Fruit fly (Drosophila melanogaster) whole organism, prepupa: ENCODE results near the gene CG7766.

Source experiments
- Blimp-1 ChIP-seq: fragments of 200-800 bp; sonication (Bioruptor generic); optimal IDR thresholded peaks from 3 replicates; lab custom pipeline; 2017; ENCODE audit warnings: missing biosample characterization, missing genetic modification characterization, mild to moderate bottlenecking, moderate library complexity, missing genetic modification reagents
- CG10631 ChIP-seq: fragments of 200-800 bp; sonication (Bioruptor generic); optimal IDR thresholded peaks from 2 replicates; lab custom pipeline; 2016; ENCODE audit warnings: missing biosample characterization, missing genetic modification characterization
- CG11294 ChIP-seq: fragments of 200-800 bp; sonication (Bioruptor generic); IDR thresholded peaks from 2 replicates; pipeline ENCODE4 v1.3.6; 2022; ENCODE audit warnings: missing biosample characterization, missing genetic modification characterization
- CG11762 ChIP-seq: fragments of 200-800 bp; sonication (Bioruptor generic); optimal IDR thresholded peaks from 3 replicates; lab custom pipeline; 2016; ENCODE audit warnings: missing biosample characterization, missing genetic modification characterization; ENCODE audit not compliant: insufficient read depth
- CG11902 ChIP-seq: fragments of 200-800 bp; sonication (Bioruptor generic); optimal IDR thresholded peaks from 3 replicates; lab custom pipeline; 2016; ENCODE audit warnings: missing biosample characterization, missing genetic modification characterization
- CG16779 ChIP-seq: fragments of 200-800 bp; sonication (Bioruptor generic); optimal IDR thresholded peaks from 3 replicates; lab custom pipeline; 2017; ENCODE audit warnings: missing biosample characterization, mild to moderate bottlenecking, missing genetic modification characterization
- CG3032 ChIP-seq: fragments of 200-800 bp; optimal IDR thresholded peaks from 2 replicates; lab custom pipeline; 2019; ENCODE audit warnings: missing biosample characterization, mild to moderate bottlenecking, missing genetic modification characterization, moderate library complexity
- CG31627 ChIP-seq: fragments of 200-800 bp; sonication (Bioruptor generic); optimal IDR thresholded peaks from 3 replicates; lab custom pipeline; 2016; ENCODE audit warnings: missing biosample characterization, missing genetic modification characterization
- CG32006 ChIP-seq: fragments of 200-800 bp; sonication (Bioruptor generic); optimal IDR thresholded peaks from 3 replicates; lab custom pipeline; 2017; ENCODE audit warnings: missing biosample characterization, mild to moderate bottlenecking, missing genetic modification characterization
- CG34406 ChIP-seq: fragments of 200-800 bp; sonication (Bioruptor generic); optimal IDR thresholded peaks from 3 replicates; lab custom pipeline; 2016; ENCODE audit warnings: missing biosample characterization, missing genetic modification characterization
- CG3919 ChIP-seq: fragments of 200-800 bp; sonication (Bioruptor generic); optimal IDR thresholded peaks from 3 replicates; lab custom pipeline; 2016; ENCODE audit warnings: missing biosample characterization, missing genetic modification characterization
- CG4318 ChIP-seq: fragments of 200-800 bp; sonication (Bioruptor generic); optimal IDR thresholded peaks from 3 replicates; lab custom pipeline; 2017; ENCODE audit warnings: missing biosample characterization, mild to moderate bottlenecking, missing genetic modification characterization
- CG6276 ChIP-seq: fragments of 200-800 bp; sonication (Bioruptor generic); optimal IDR thresholded peaks from 2 replicates; lab custom pipeline; 2017; ENCODE audit warnings: missing biosample characterization, mild to moderate bottlenecking, missing genetic modification characterization
- CG6808 ChIP-seq: fragments of 200-800 bp; sonication (Bioruptor generic); optimal IDR thresholded peaks from 3 replicates; lab custom pipeline; 2017; ENCODE audit warnings: missing biosample characterization, missing genetic modification characterization, mild to moderate bottlenecking, moderate library complexity, missing genetic modification reagents
- CG6854 ChIP-seq: fragments of 200-800 bp; sonication (Bioruptor generic); optimal IDR thresholded peaks from 2 replicates; lab custom pipeline; 2017; ENCODE audit warnings: missing biosample characterization, mild to moderate bottlenecking, missing genetic modification characterization
- CG7368 ChIP-seq: fragments of 200-800 bp; sonication (Bioruptor generic); optimal IDR thresholded peaks from 3 replicates; lab custom pipeline; 2016; ENCODE audit warnings: missing biosample characterization, missing genetic modification characterization
- CG8119 ChIP-seq: fragments of 200-800 bp; sonication (Bioruptor generic); IDR thresholded peaks from 3 replicates; pipeline ENCODE4 v1.3.6; 2022; ENCODE audit warnings: missing biosample characterization, missing genetic modification characterization
- CG8319 ChIP-seq: fragments of 200-800 bp; sonication (Bioruptor generic); optimal IDR thresholded peaks from 3 replicates; lab custom pipeline; 2016; ENCODE audit warnings: missing biosample characterization, missing genetic modification characterization
- CG9139 ChIP-seq: fragments of 200-800 bp; sonication (Bioruptor generic); optimal IDR thresholded peaks from 3 replicates; lab custom pipeline; 2017; ENCODE audit warnings: missing biosample characterization, mild to moderate bottlenecking, missing genetic modification characterization
- Eip75B ChIP-seq: fragments of 200-800 bp; sonication (Bioruptor generic); optimal IDR thresholded peaks from 3 replicates; lab custom pipeline; 2016; ENCODE audit warnings: missing biosample characterization, missing genetic modification characterization
- Eip78C ChIP-seq: fragments of 200-800 bp; sonication (Bioruptor generic); peaks from one replicate; lab custom pipeline; 2016; ENCODE audit warnings: missing biosample characterization, missing genetic modification characterization
- Eip93F ChIP-seq: fragments of 200-800 bp; sonication (Bioruptor generic); optimal IDR thresholded peaks from 2 replicates; lab custom pipeline; 2016; ENCODE audit warnings: missing biosample characterization, mild to moderate bottlenecking, missing genetic modification characterization
- Ets21C ChIP-seq: fragments of 200-800 bp; sonication (Bioruptor generic); optimal IDR thresholded peaks from 3 replicates; lab custom pipeline; 2016; ENCODE audit warnings: missing biosample characterization, missing genetic modification characterization
- Ets96B ChIP-seq: fragments of 200-800 bp; optimal IDR thresholded peaks from 2 replicates; lab custom pipeline; 2019; ENCODE audit warnings: missing biosample characterization, mild to moderate bottlenecking, missing genetic modification characterization, moderate library complexity
- Hr38 ChIP-seq: sonication (Bioruptor generic); optimal IDR thresholded peaks from 2 replicates; lab custom pipeline; 2016; ENCODE audit warnings: missing biosample characterization, missing genetic modification characterization
- Hr39 ChIP-seq: fragments of 200-800 bp; sonication (Bioruptor generic); optimal IDR thresholded peaks from 2 replicates; lab custom pipeline; 2016; ENCODE audit warnings: missing biosample characterization, missing genetic modification characterization
- Hr4 ChIP-seq: fragments of 200-800 bp; sonication (Bioruptor generic); optimal IDR thresholded peaks from 3 replicates; lab custom pipeline; 2016; ENCODE audit warnings: missing biosample characterization, missing genetic modification characterization
- Lpt ChIP-seq: fragments of 200-800 bp; sonication (Bioruptor generic); optimal IDR thresholded peaks from 3 replicates; lab custom pipeline; 2016; ENCODE audit warnings: missing biosample characterization, missing genetic modification characterization
- Met ChIP-seq: fragments of 200-800 bp; sonication (Bioruptor generic); optimal IDR thresholded peaks from 3 replicates; lab custom pipeline; 2016; ENCODE audit warnings: missing biosample characterization, missing genetic modification characterization
- Sox102F ChIP-seq: fragments of 200-800 bp; sonication (Bioruptor generic); optimal IDR thresholded peaks from 2 replicates; lab custom pipeline; 2016; ENCODE audit warnings: missing biosample characterization, mild to moderate bottlenecking, missing genetic modification characterization
- Sox15 ChIP-seq: fragments of 200-800 bp; sonication (Bioruptor generic); optimal IDR thresholded peaks from 3 replicates; lab custom pipeline; 2016; ENCODE audit warnings: missing biosample characterization, missing genetic modification characterization
- achi ChIP-seq: fragments of 200-800 bp; sonication (Bioruptor generic); optimal IDR thresholded peaks from 3 replicates; lab custom pipeline; 2016; ENCODE audit warnings: missing biosample characterization, missing genetic modification characterization
- cyc ChIP-seq: fragments of 200-800 bp; sonication (Bioruptor generic); optimal IDR thresholded peaks from 3 replicates; lab custom pipeline; 2016; ENCODE audit warnings: missing biosample characterization, missing genetic modification characterization
- dac ChIP-seq: fragments of 200-800 bp; sonication (Bioruptor generic); optimal IDR thresholded peaks from 2 replicates; lab custom pipeline; 2017; ENCODE audit warnings: missing biosample characterization, mild to moderate bottlenecking, missing genetic modification characterization
- dsx ChIP-seq: fragments of 200-800 bp; optimal IDR thresholded peaks from 3 replicates; lab custom pipeline; 2019; ENCODE audit warnings: missing biosample characterization, mild to moderate bottlenecking, missing genetic modification characterization, moderate library complexity; ENCODE audit not compliant: poor library complexity, severe bottlenecking
- esn ChIP-seq: fragments of 200-800 bp; sonication (Bioruptor generic); optimal IDR thresholded peaks from 2 replicates; lab custom pipeline; 2016; ENCODE audit warnings: missing biosample characterization, mild to moderate bottlenecking, missing genetic modification characterization, moderate library complexity
- fd59A ChIP-seq: fragments of 200-800 bp; sonication (Bioruptor generic); optimal IDR thresholded peaks from 2 replicates; lab custom pipeline; 2017; ENCODE audit warnings: missing biosample characterization, mild to moderate bottlenecking, missing genetic modification characterization, missing genetic modification reagents
- fd85E ChIP-seq: fragments of 200-800 bp; sonication (Bioruptor generic); optimal IDR thresholded peaks from 3 replicates; lab custom pipeline; 2016; ENCODE audit warnings: missing biosample characterization, missing genetic modification characterization
- fkh ChIP-seq: fragments of 200-800 bp; sonication (Bioruptor generic); optimal IDR thresholded peaks from 3 replicates; lab custom pipeline; 2017; ENCODE audit warnings: missing biosample characterization, mild to moderate bottlenecking, missing genetic modification characterization, moderate library complexity
- lz ChIP-seq: fragments of 200-800 bp; sonication (Bioruptor generic); optimal IDR thresholded peaks from 3 replicates; lab custom pipeline; 2016; ENCODE audit warnings: missing biosample characterization, missing genetic modification characterization
- net ChIP-seq: fragments of 200-800 bp; sonication (Bioruptor generic); optimal IDR thresholded peaks from 3 replicates; lab custom pipeline; 2016; ENCODE audit warnings: missing biosample characterization, missing genetic modification characterization
- pdm3 ChIP-seq: fragments of 200-800 bp; sonication (Bioruptor generic); optimal IDR thresholded peaks from 3 replicates; lab custom pipeline; 2016; ENCODE audit warnings: missing biosample characterization, missing genetic modification characterization
- salr ChIP-seq, 2 experiments: fragments of 200-800 bp; sonication (Bioruptor generic); optimal IDR thresholded peaks; 3 replicates each; lab custom pipeline; 2016 to 2018; ENCODE audit warnings: missing biosample characterization in 2 of 2, missing genetic modification characterization in 2 of 2, mild to moderate bottlenecking in 1 of 2
- ss ChIP-seq, 2 experiments: fragments of 200-800 bp; sonication (Bioruptor generic); optimal IDR thresholded peaks; 2 replicates in 1 of 2; 3 replicates in 1 of 2; lab custom pipeline; 2017 to 2018; ENCODE audit warnings: mild to moderate bottlenecking in 2 of 2, missing biosample characterization in 2 of 2, missing genetic modification characterization in 2 of 2, moderate library complexity in 1 of 2
- svp ChIP-seq: fragments of 200-800 bp; sonication (Bioruptor generic); peaks from one replicate; lab custom pipeline; 2016; ENCODE audit warnings: missing biosample characterization, missing genetic modification characterization
- vri ChIP-seq: fragments of 200-800 bp; sonication (Bioruptor generic); optimal IDR thresholded peaks from 3 replicates; lab custom pipeline; 2016; ENCODE audit warnings: missing biosample characterization, mild to moderate bottlenecking, missing genetic modification characterization

Gene CG7766

DNA sequence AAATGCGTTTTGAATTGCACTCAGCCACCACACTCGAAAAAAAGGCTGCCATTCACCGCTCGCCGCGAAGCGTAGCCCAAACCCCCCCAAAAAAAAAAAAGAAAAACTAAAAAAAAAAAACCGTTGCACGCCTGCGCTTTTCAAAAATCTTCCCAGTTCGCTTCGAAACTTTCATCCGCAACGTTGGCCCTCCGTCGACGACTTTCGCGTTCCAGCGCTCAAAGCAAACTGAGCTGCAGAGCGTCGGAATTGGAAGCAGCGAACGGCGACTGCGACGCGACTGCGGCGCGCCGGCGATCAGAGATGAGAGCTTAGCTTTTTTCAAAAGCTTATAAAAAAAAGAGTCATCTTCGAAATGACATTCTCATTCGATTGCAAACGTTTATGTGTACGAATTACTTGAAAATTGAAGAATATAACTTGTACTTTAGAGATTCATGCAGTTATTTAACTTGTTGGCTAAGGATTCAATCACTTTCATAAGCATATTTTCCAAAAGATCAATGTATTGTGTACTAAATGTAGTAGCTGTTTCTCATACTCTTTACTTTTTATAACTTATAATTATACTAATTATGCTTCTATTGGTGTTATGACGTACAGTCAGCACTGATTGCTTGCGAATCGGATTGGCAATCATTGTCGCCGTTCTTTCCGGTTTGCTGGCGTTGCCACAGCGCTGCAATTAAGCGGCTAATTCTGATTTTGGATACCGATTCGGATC is 35.6 kb downstream of the CG7766 start, which contains the start of gene CG15365 (continued):
- no peak for TF ChIP-seq net (GFP tag; lab: Kevin White, UChicago)
- TF ChIP-seq CG9139 (GFP tag; lab: Kevin White, UChicago): no peak
- TF ChIP-seq Eip93F (GFP tag; lab: Kevin White, UChicago): no peak
- no peak for TF ChIP-seq fd85E (GFP tag; lab: Kevin White, UChicago)
- peak; percentile 9 to 16 for TF ChIP-seq salr (GFP tag; optimal IDR thresholded peaks at IDR 0.05; lab: Kevin White, UChicago)
- TF ChIP-seq esn (GFP tag; lab: Kevin White, UChicago): peak; percentile 66
- TF ChIP-seq CG8119: no peak; the same call in 2 of the 3 replicates
- no peak for TF ChIP-seq CG6854 (GFP tag; lab: Kevin White, UChicago)
- peak; percentile 52 for TF ChIP-seq Sox102F (GFP tag; lab: Kevin White, UChicago)
- TF ChIP-seq Eip78C (GFP tag; lab: Kevin White, UChicago): peak; percentile 79
- TF ChIP-seq Met: peak; percentile 41
- TF ChIP-seq CG31627 (GFP tag; lab: Kevin White, UChicago): peak; percentile 45
- no peak for TF ChIP-seq cyc
- TF ChIP-seq CG3032 (tag; lab: Kevin White, UChicago): peak; percentile 29
- peak; percentile 47 for TF ChIP-seq CG32006 (GFP tag; lab: Kevin White, UChicago)
- peak; percentile 5 for TF ChIP-seq fd59A (GFP tag; lab: Kevin White, UChicago)
- TF ChIP-seq dsx (GFP tag; lab: Kevin White, UChicago): peak; percentile 9
- no peak for TF ChIP-seq CG6808 (GFP tag; lab: Kevin White, UChicago)
- TF ChIP-seq Ets21C: peak; percentile 7
- no peak for TF ChIP-seq CG7368
- peak; percentile 1 for TF ChIP-seq Sox15 (GFP tag; lab: Kevin White, UChicago)
- TF ChIP-seq Hr39 (GFP tag; lab: Kevin White, UChicago): peak; percentile 23
- peak; percentile 51 for TF ChIP-seq pdm3 (GFP tag; lab: Kevin White, UChicago)
- peak; percentile 32 for TF ChIP-seq dac (GFP tag; lab: Kevin White, UChicago)
- TF ChIP-seq Eip75B: no peak
- TF ChIP-seq ss (GFP tag; optimal IDR thresholded peaks at IDR 0.05; lab: Kevin White, UChicago): no peak
- no peak for TF ChIP-seq fkh
- TF ChIP-seq lz (GFP tag; lab: Kevin White, UChicago): peak; percentile 30
- TF ChIP-seq Hr38: no peak
- no peak for TF ChIP-seq CG16779
- TF ChIP-seq CG4318 (GFP tag; lab: Kevin White, UChicago): peak; percentile 2
- TF ChIP-seq CG34406: no peak
- TF ChIP-seq Ets96B (tag; lab: Kevin White, UChicago): no peak

DNA sequence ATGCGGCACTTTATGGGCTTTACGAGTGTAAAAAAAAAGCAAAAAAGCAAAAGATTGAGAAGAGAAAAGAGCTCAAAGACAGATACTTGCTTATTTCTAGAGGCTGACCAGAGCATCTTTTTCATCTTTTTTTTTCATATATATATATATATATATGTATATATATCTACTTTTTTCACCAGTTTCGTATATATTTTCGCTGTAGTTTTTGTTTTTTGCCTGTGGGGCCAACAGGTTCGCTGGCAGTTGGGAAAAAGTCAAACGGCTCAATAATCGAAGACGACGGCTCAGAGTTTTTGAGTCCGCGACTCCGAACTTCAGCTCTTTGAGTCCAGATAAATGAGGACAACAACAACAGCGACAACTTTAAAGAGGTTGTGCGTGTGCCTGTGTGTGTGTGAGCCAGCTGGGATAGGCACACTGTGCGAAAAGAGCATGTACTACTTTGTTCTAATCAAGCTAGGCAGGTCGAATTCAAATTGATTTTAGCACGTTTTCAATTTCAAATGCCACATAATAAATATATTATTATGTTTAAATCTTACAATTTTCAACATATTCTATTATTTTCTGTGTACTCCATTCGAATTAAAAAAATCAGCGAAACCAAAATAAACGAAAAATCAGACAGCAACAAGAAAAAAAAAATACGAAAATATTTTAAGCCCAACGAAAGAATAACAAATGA is 36.6 kb downstream of the CG7766 start:
- peak; percentile 76 for TF ChIP-seq CG11762
- TF ChIP-seq CG8119: peak; percentile 79
- TF ChIP-seq svp (GFP tag; lab: Kevin White, UChicago): peak; percentile 87
- peak; percentile 32; the same call in 1 of the 2 replicates for TF ChIP-seq CG11294 (GFP tag; lab: Robert Waterston, UW)
- peak; percentile 85 for TF ChIP-seq CG34406
- TF ChIP-seq CG8319 (GFP tag; lab: Kevin White, UChicago): peak; percentile 73
- TF ChIP-seq CG11902: peak; percentile 69
- peak; percentile 74 for TF ChIP-seq Ets96B (tag; lab: Kevin White, UChicago)
- TF ChIP-seq Ets21C: peak; percentile 39
- peak; percentile 72 for TF ChIP-seq Eip75B
- TF ChIP-seq vri (GFP tag; lab: Kevin White, UChicago): peak; percentile 67
- peak; percentile 60 for TF ChIP-seq Hr39 (GFP tag; lab: Kevin White, UChicago)
- peak; percentile 69 for TF ChIP-seq fd59A (GFP tag; lab: Kevin White, UChicago)
- peak; percentile 76 for TF ChIP-seq Lpt (GFP tag; lab: Kevin White, UChicago)
- TF ChIP-seq Sox15 (GFP tag; lab: Kevin White, UChicago): peak; percentile 73
- peak; percentile 65 for TF ChIP-seq dac (GFP tag; lab: Kevin White, UChicago)
- TF ChIP-seq CG6276: peak; percentile 77
- peak; percentile 59 for TF ChIP-seq Hr4 (GFP tag; lab: Kevin White, UChicago)
- TF ChIP-seq CG7368: peak; percentile 82
- TF ChIP-seq CG3919 (GFP tag; lab: Kevin White, UChicago): peak; percentile 88
- TF ChIP-seq Hr38: no peak
- TF ChIP-seq Blimp-1 (GFP tag; lab: Kevin White, UChicago): peak; percentile 56
- peak; percentile 42 for TF ChIP-seq CG9139 (GFP tag; lab: Kevin White, UChicago)
- TF ChIP-seq CG31627 (GFP tag; lab: Kevin White, UChicago): peak; percentile 66
- TF ChIP-seq achi (GFP tag; lab: Kevin White, UChicago): peak; percentile 83
- TF ChIP-seq CG10631 (GFP tag; lab: Kevin White, UChicago): peak; percentile 84
- TF ChIP-seq pdm3 (GFP tag; lab: Kevin White, UChicago): peak; percentile 77
